Worm (Caenorhabditis elegans) whole organism, late embryonic: ENCODE measurements around the gene ZC204.12.

ENCODE experiments used
- C08G9.2 ChIP-seq: sonication (generic microtip); optimal IDR thresholded peaks from 2 replicates; lab custom pipeline; 2016; ENCODE audit warnings: mild to moderate bottlenecking, missing genetic modification characterization, moderate library complexity, missing compliant biosample characterization
- K02D7.2 ChIP-seq: sonication (generic microtip); optimal IDR thresholded peaks from 2 replicates; lab custom pipeline; 2017; ENCODE audit warnings: mild to moderate bottlenecking, missing genetic modification characterization, missing compliant biosample characterization
- T23F11.4 ChIP-seq: fragments of 200-800 bp; sonication (Bioruptor generic); optimal IDR thresholded peaks from 2 replicates; lab custom pipeline; 2018; ENCODE audit warnings: mild to moderate bottlenecking, missing genetic modification characterization, missing compliant biosample characterization
- Y22D7AL.16 ChIP-seq: sonication (generic microtip); optimal IDR thresholded peaks from 2 replicates; lab custom pipeline; 2016; ENCODE audit warnings: missing genetic modification characterization, missing compliant biosample characterization
- ahr-1 ChIP-seq: sonication (generic microtip); optimal IDR thresholded peaks from 2 replicates; lab custom pipeline; 2016; ENCODE audit warnings: missing genetic modification characterization, missing compliant biosample characterization
- ama-1 ChIP-seq: fragments of 150-350 bp; optimal IDR thresholded peaks from 2 replicates; lab custom pipeline; 2014
- ceh-19 ChIP-seq: fragments of 200-800 bp; sonication (Bioruptor generic); optimal IDR thresholded peaks from 2 replicates; lab custom pipeline; 2018; ENCODE audit warnings: mild to moderate bottlenecking, missing genetic modification characterization, missing compliant biosample characterization
- ceh-2 ChIP-seq: sonication (generic microtip); optimal IDR thresholded peaks from 2 replicates; lab custom pipeline; 2016; ENCODE audit warnings: missing genotype, missing genetic modification characterization, missing compliant biosample characterization
- ceh-22 ChIP-seq: sonication (generic microtip); optimal IDR thresholded peaks from 2 replicates; lab custom pipeline; 2017; ENCODE audit warnings: missing biosample characterization, missing genetic modification characterization
- ceh-24 ChIP-seq: sonication (generic microtip); optimal IDR thresholded peaks from 2 replicates; lab custom pipeline; 2016; ENCODE audit warnings: mild to moderate bottlenecking, missing genetic modification characterization, missing compliant biosample characterization
- ceh-31 ChIP-seq: sonication (generic microtip); optimal IDR thresholded peaks from 2 replicates; lab custom pipeline; 2016; ENCODE audit warnings: missing genetic modification characterization, missing compliant biosample characterization
- ceh-34 ChIP-seq: sonication (generic microtip); optimal IDR thresholded peaks from 2 replicates; lab custom pipeline; 2016; ENCODE audit warnings: mild to moderate bottlenecking, missing genetic modification characterization, missing compliant biosample characterization
- ceh-45 ChIP-seq: fragments of 200-800 bp; sonication (Bioruptor generic); IDR thresholded peaks from 2 replicates; pipeline ENCODE4 v1.3.6; 2022; ENCODE audit warnings: missing genetic modification reagents, missing genetic modification characterization, missing compliant biosample characterization
- ceh-48 ChIP-seq: sonication (generic microtip); optimal IDR thresholded peaks from 2 replicates; lab custom pipeline; 2016; ENCODE audit warnings: missing genetic modification characterization, inconsistent platforms, missing compliant biosample characterization
- ceh-9 ChIP-seq: sonication (generic microtip); optimal IDR thresholded peaks from 2 replicates; lab custom pipeline; 2016; ENCODE audit warnings: mild to moderate bottlenecking, missing genetic modification characterization, inconsistent platforms, missing compliant biosample characterization
- che-1 ChIP-seq: sonication (generic microtip); optimal IDR thresholded peaks from 2 replicates; lab custom pipeline; 2016; ENCODE audit warnings: mild to moderate bottlenecking, missing genetic modification characterization, missing compliant biosample characterization
- dmd-4 ChIP-seq: sonication (generic microtip); optimal IDR thresholded peaks from 2 replicates; lab custom pipeline; 2016; ENCODE audit warnings: borderline replicate concordance, missing genetic modification characterization, missing compliant biosample characterization
- elt-4 ChIP-seq: sonication (generic microtip); optimal IDR thresholded peaks from 2 replicates; lab custom pipeline; 2016; ENCODE audit warnings: missing genetic modification characterization, missing compliant biosample characterization
- ets-4 ChIP-seq: sonication (generic microtip); optimal IDR thresholded peaks from 2 replicates; lab custom pipeline; 2016; ENCODE audit warnings: missing genetic modification characterization, missing compliant biosample characterization
- eyg-1 ChIP-seq: sonication (generic microtip); optimal IDR thresholded peaks from 2 replicates; lab custom pipeline; 2016; ENCODE audit warnings: missing genotype, missing genetic modification characterization, missing compliant biosample characterization
- fkh-6 ChIP-seq: sonication (generic microtip); optimal IDR thresholded peaks from 2 replicates; lab custom pipeline; 2016; ENCODE audit warnings: missing genetic modification characterization, missing compliant biosample characterization
- hlh-15 ChIP-seq: sonication (generic microtip); optimal IDR thresholded peaks from 2 replicates; lab custom pipeline; 2016; ENCODE audit warnings: missing genetic modification characterization, missing compliant biosample characterization
- hlh-6 ChIP-seq: sonication (generic microtip); optimal IDR thresholded peaks from 2 replicates; lab custom pipeline; 2016; ENCODE audit warnings: missing genotype, missing genetic modification characterization, missing compliant biosample characterization
- hlh-8 ChIP-seq: sonication (generic microtip); optimal IDR thresholded peaks from 2 replicates; lab custom pipeline; 2016; ENCODE audit warnings: missing genotype, missing genetic modification characterization, missing compliant biosample characterization
- lim-6 ChIP-seq: sonication (generic microtip); optimal IDR thresholded peaks from 2 replicates; lab custom pipeline; 2016; ENCODE audit warnings: missing genetic modification characterization, missing compliant biosample characterization
- lin-11 ChIP-seq: fragments of 200-800 bp; sonication (Bioruptor generic); optimal IDR thresholded peaks from 2 replicates; lab custom pipeline; 2018; ENCODE audit warnings: mild to moderate bottlenecking, missing genetic modification characterization, missing compliant biosample characterization
- nfya-1 ChIP-seq: sonication (generic microtip); optimal IDR thresholded peaks from 2 replicates; lab custom pipeline; 2017; ENCODE audit warnings: missing genetic modification characterization, mild to moderate bottlenecking, missing compliant biosample characterization, antibody characterized with exemption, moderate library complexity
- nhr-11 ChIP-seq: fragments of 150-350 bp; optimal IDR thresholded peaks from 2 replicates; lab custom pipeline; 2014; ENCODE audit warnings: missing biosample characterization, missing genetic modification characterization
- npax-4 ChIP-seq: sonication (generic microtip); optimal IDR thresholded peaks from 2 replicates; lab custom pipeline; 2016; ENCODE audit warnings: missing genetic modification characterization, missing compliant biosample characterization
- odd-2 ChIP-seq: sonication (generic microtip); optimal IDR thresholded peaks from 2 replicates; lab custom pipeline; 2017; ENCODE audit warnings: antibody characterized with exemption, mild to moderate bottlenecking, missing genetic modification characterization, missing compliant biosample characterization
- pat-9 ChIP-seq: fragments of 200-800 bp; sonication (Bioruptor generic); optimal IDR thresholded peaks from 2 replicates; lab custom pipeline; 2018; ENCODE audit warnings: mild to moderate bottlenecking, missing genetic modification characterization, moderate library complexity, missing compliant biosample characterization
- pax-1 ChIP-seq: fragments of 150-350 bp; optimal IDR thresholded peaks from 2 replicates; lab custom pipeline; 2014; ENCODE audit warnings: missing biosample characterization, missing genetic modification characterization
- pha-4 ChIP-seq: fragments of 150-350 bp; optimal IDR thresholded peaks from 2 replicates; lab custom pipeline; 2018; ENCODE audit warnings: missing biosample characterization, missing genetic modification reagents, missing genetic modification characterization
- pqm-1 ChIP-seq: sonication (generic microtip); optimal IDR thresholded peaks from 2 replicates; lab custom pipeline; 2016; ENCODE audit warnings: missing genetic modification characterization, missing compliant biosample characterization
- pros-1 ChIP-seq: fragments of 150-350 bp; optimal IDR thresholded peaks from 2 replicates; lab custom pipeline; 2014; ENCODE audit warnings: missing biosample characterization, missing genetic modification reagents, missing genetic modification characterization
- sdc-2 ChIP-seq: sonication (generic microtip); optimal IDR thresholded peaks from 2 replicates; lab custom pipeline; 2016; ENCODE audit warnings: missing genotype, missing genetic modification characterization, missing compliant biosample characterization
- sox-2 ChIP-seq: fragments of 200-800 bp; sonication (Bioruptor generic); IDR thresholded peaks from 2 replicates; pipeline ENCODE4 v1.3.6; 2022; ENCODE audit warnings: missing genetic modification reagents, missing genetic modification characterization, missing compliant biosample characterization
- sox-4 ChIP-seq: sonication (generic microtip); optimal IDR thresholded peaks from 2 replicates; lab custom pipeline; 2017; ENCODE audit warnings: mild to moderate bottlenecking, missing genetic modification characterization, inconsistent platforms, missing compliant biosample characterization
- syd-9 ChIP-seq: sonication (generic microtip); optimal IDR thresholded peaks from 2 replicates; lab custom pipeline; 2016; ENCODE audit warnings: mild to moderate bottlenecking, missing genetic modification characterization, moderate library complexity, missing compliant biosample characterization
- tbx-2 ChIP-seq: sonication (generic microtip); optimal IDR thresholded peaks from 2 replicates; lab custom pipeline; 2016; ENCODE audit warnings: missing genetic modification characterization, missing compliant biosample characterization
- tbx-7 ChIP-seq: sonication (generic microtip); optimal IDR thresholded peaks from 2 replicates; lab custom pipeline; 2016; ENCODE audit warnings: missing genotype, missing genetic modification characterization, missing compliant biosample characterization
- unc-42 ChIP-seq: sonication (generic microtip); optimal IDR thresholded peaks from 2 replicates; lab custom pipeline; 2016; ENCODE audit warnings: missing genotype, missing genetic modification characterization, missing compliant biosample characterization
- ztf-16 ChIP-seq: sonication (generic microtip); optimal IDR thresholded peaks from 2 replicates; lab custom pipeline; 2017; ENCODE audit warnings: missing genetic modification characterization, missing compliant biosample characterization

ZC204.12 gene

DNA sequence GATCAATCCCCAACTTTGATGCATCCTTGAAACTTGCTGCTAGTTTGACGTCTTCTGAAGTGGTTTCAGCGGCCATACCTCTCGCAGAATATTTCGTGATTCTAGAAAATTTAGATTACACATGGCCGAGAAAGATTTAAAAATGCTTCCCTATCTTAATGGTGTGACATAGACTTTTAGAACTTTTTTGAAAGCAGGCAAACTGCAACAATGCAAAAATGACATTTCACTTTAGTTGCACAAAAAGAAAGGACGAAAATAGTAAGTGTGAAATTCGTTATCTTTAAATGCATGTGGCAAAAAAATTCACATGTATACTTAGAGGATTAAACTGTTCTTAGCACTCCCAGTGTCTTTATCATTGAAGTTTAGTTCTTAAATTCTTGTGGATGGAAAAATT, at the start of gene ZC204.12:
TSS of gene ZC204.12 (minus strand) at position 101 of the 400 bp plus-strand sequence.
- TF ChIP-seq nhr-11 (tag; lab: Kevin White, UChicago) (no peak), sox-4 (tag; lab: Kevin White, UChicago) (no peak), sox-2 (GFP tag; lab: Robert Waterston, UW) (no peak), ceh-24 (tag; lab: Kevin White, UChicago) (no peak), ama-1 (lab: Kevin White, UChicago) (no peak), hlh-15 (no peak), pros-1 (no peak), fkh-6 (no peak), lim-6 (tag; lab: Kevin White, UChicago) (no peak), ceh-9 (tag; lab: Kevin White, UChicago) (no peak), ahr-1 (tag; lab: Kevin White, UChicago) (no peak), ztf-16 (tag; lab: Kevin White, UChicago) (no peak), syd-9 (tag; lab: Kevin White, UChicago) (no peak), pax-1 (no peak), pqm-1 (tag; lab: Kevin White, UChicago) (no peak), elt-4 (tag; lab: Kevin White, UChicago) (no peak), ceh-31 (tag; lab: Kevin White, UChicago) (no peak)

DNA sequence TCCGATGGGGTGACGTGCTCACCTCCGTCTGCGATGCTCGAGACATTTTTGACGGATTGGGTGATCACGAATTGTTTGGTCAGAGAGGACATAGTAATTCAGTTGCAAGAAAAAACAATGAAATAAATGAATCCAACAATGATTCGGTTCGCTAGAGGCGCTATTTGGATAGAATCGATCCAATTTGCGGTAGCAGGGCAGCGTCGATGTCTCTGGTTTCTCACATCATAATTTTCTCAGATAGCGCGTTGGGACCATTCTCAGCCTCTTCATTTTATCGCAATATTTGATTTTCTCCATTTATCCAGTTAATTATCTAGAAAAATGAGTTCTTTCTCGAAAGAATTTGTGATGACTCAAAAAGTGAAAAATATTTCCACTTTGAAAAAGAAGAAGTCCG, 49.3 kb upstream of the ZC204.12 start, which contains the start of gene sdz-18:
TSS of gene sdz-18 (minus strand) at position 101 of the 400 bp plus-strand sequence.
- TF ChIP-seq ceh-19 (GFP tag; lab: Kevin White, UChicago) (no peak), syd-9 (tag; lab: Kevin White, UChicago) (no peak), dmd-4 (tag; lab: Kevin White, UChicago) (no peak), nfya-1 (tag; lab: Kevin White, UChicago) (no peak), odd-2 (tag; lab: Kevin White, UChicago) (no peak), ama-1 (lab: Kevin White, UChicago) (no peak), hlh-6 (tag; lab: Kevin White, UChicago) (no peak), ets-4 (tag; lab: Kevin White, UChicago) (no peak), pha-4 (no peak), T23F11.4 (GFP tag; lab: Kevin White, UChicago) (no peak), tbx-7 (no peak), ceh-34 (no peak)

DNA sequence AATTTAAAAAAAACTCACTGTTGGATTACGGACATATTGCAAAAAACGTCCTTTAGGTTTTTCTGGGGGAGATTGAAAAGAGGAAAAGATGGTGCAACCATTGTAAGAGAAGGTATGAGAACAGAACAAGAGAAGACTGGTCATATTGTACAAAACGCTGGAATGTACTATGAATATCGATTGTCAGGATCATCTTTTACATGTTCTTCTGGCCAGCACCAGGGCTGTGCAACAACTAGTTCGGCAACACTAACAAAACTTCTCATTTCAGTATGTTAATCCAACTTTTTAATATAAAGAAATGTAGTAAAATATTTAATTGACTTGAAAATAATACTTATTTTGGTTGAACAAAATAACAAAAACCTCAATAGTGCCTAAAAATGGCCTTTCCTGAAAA, 46.3 kb upstream of the ZC204.12 start, which contains the start of gene fbxb-47:
TSS of gene fbxb-47 (minus strand) at position 101 of the 400 bp plus-strand sequence.
- TF ChIP-seq pat-9 (tag; lab: Kevin White, UChicago) (no peak), nfya-1 (tag; lab: Kevin White, UChicago) (no peak), che-1 (no peak), hlh-8 (tag; lab: Kevin White, UChicago) (no peak), unc-42 (tag; lab: Kevin White, UChicago) (no peak), ceh-48 (tag; lab: Kevin White, UChicago) (no peak), Y22D7AL.16 (tag; lab: Kevin White, UChicago) (no peak), tbx-7 (no peak), ceh-45 (GFP tag; lab: Robert Waterston, UW) (no peak), pha-4 (no peak), ceh-9 (tag; lab: Kevin White, UChicago) (no peak), npax-4 (tag; lab: Kevin White, UChicago) (no peak), dmd-4 (tag; lab: Kevin White, UChicago) (no peak), ets-4 (tag; lab: Kevin White, UChicago) (no peak), ceh-19 (GFP tag; lab: Kevin White, UChicago) (no peak)

DNA sequence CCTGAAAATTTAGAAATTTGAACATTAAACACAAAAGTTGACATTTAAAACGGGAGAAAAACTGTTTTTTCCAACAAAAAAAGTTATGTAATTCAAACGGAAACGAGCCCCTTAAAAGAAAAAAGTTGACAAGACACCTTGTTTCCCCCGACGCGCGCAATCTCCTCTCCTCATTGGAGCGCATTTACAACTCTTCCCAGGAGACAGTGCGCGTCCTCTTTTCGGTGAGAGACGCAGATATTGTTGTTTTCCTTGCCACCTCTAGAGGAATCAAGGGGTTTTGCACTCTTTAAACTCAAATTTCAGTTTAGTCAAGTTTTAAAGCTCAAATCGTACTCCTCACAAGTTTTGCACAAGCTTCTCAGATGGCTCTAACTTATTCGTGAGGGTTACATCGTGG, 38.8 kb upstream of the ZC204.12 start, which contains the start of gene F58E1.13:
TSS of gene F58E1.13 (minus strand) at position 12 of the 400 bp plus-strand sequence.
- TF ChIP-seq ceh-22, result no peak
- TF ChIP-seq hlh-8 (tag; lab: Kevin White, UChicago), result no peak
- no peak for TF ChIP-seq pat-9 (tag; lab: Kevin White, UChicago)
- no peak for TF ChIP-seq odd-2 (tag; lab: Kevin White, UChicago)
- TF ChIP-seq lin-11 (tag; lab: Kevin White, UChicago), result no peak
- no peak for TF ChIP-seq lim-6 (tag; lab: Kevin White, UChicago)
- TF ChIP-seq elt-4 (tag; lab: Kevin White, UChicago), result no peak
- TF ChIP-seq eyg-1 (tag; lab: Kevin White, UChicago), result no peak
- TF ChIP-seq fkh-6, result no peak
- no peak for TF ChIP-seq ceh-2
- TF ChIP-seq sdc-2 (tag; lab: Kevin White, UChicago), result no peak
- no peak for TF ChIP-seq hlh-6 (tag; lab: Kevin White, UChicago)
- TF ChIP-seq tbx-2, result no peak
- no peak for TF ChIP-seq K02D7.2 (tag; lab: Kevin White, UChicago)
- TF ChIP-seq dmd-4 (tag; lab: Kevin White, UChicago), result no peak
- TF ChIP-seq pros-1, result no peak
- TF ChIP-seq C08G9.2, result no peak
- no peak for TF ChIP-seq tbx-7
